Fruit fly (Drosophila melanogaster) whole organism, embryonic: ENCODE measurements around the gene Vha55.

Source experiments
- Abd-B ChIP-seq: fragments of 200-800 bp; sonication (Bioruptor generic); optimal IDR thresholded peaks from 2 replicates; lab custom pipeline; 2018; ENCODE audit warnings: missing biosample characterization, mild to moderate bottlenecking, missing genetic modification characterization, moderate library complexity
- Blimp-1 ChIP-seq: fragments of 200-800 bp; sonication (Bioruptor generic); optimal IDR thresholded peaks from 3 replicates; lab custom pipeline; 2018; ENCODE audit warnings: missing biosample characterization, missing genetic modification characterization, mild to moderate bottlenecking, moderate library complexity, missing genetic modification reagents
- Bteb2 ChIP-seq: fragments of 200-800 bp; sonication (Bioruptor generic); optimal IDR thresholded peaks from 2 replicates; lab custom pipeline; 2016; ENCODE audit warnings: missing biosample characterization, missing genetic modification characterization
- CG10147 ChIP-seq: fragments of 200-800 bp; sonication (Bioruptor generic); optimal IDR thresholded peaks from 2 replicates; lab custom pipeline; 2019; ENCODE audit warnings: missing biosample characterization, mild to moderate bottlenecking, missing genetic modification characterization, moderate library complexity
- CG10274 ChIP-seq: fragments of 200-800 bp; sonication (Bioruptor generic); optimal IDR thresholded peaks from 3 replicates; lab custom pipeline; 2017; ENCODE audit warnings: missing biosample characterization, mild to moderate bottlenecking, missing genetic modification characterization
- CG13424 ChIP-seq: fragments of 200-800 bp; sonication (Bioruptor generic); optimal IDR thresholded peaks from 2 replicates; lab custom pipeline; 2019; ENCODE audit warnings: missing biosample characterization, mild to moderate bottlenecking, missing genetic modification characterization, moderate library complexity
- CG13775 ChIP-seq: fragments of 200-800 bp; sonication (Bioruptor generic); optimal IDR thresholded peaks from 3 replicates; lab custom pipeline; 2017; ENCODE audit warnings: missing biosample characterization, mild to moderate bottlenecking, missing genetic modification characterization
- CG14014 ChIP-seq: fragments of 200-800 bp; sonication (Bioruptor generic); IDR thresholded peaks from 2 replicates; pipeline ENCODE4 v1.3.6; 2022; ENCODE audit warnings: missing biosample characterization, missing genetic modification characterization
- CG14050 ChIP-seq: fragments of 200-800 bp; sonication (Bioruptor generic); IDR thresholded peaks from 3 replicates; pipeline ENCODE4 v1.3.6; 2022; ENCODE audit warnings: missing biosample characterization, missing genetic modification characterization
- CG14860 ChIP-seq: fragments of 200-800 bp; sonication (Bioruptor generic); IDR thresholded peaks from 3 replicates; pipeline ENCODE4 v1.3.6; 2022; ENCODE audit warnings: missing biosample characterization, missing genetic modification characterization; ENCODE audit not compliant: partially characterized antibody
- CG15601 ChIP-seq: fragments of 200-800 bp; sonication (Bioruptor generic); optimal IDR thresholded peaks from 3 replicates; lab custom pipeline; 2019; ENCODE audit warnings: missing biosample characterization, mild to moderate bottlenecking, missing genetic modification characterization, moderate library complexity
- CG1602 ChIP-seq: fragments of 200-800 bp; sonication (Bioruptor generic); optimal IDR thresholded peaks from 3 replicates; lab custom pipeline; 2016; ENCODE audit warnings: missing biosample characterization, missing genetic modification characterization
- CG1792 ChIP-seq: fragments of 200-800 bp; sonication (Bioruptor generic); optimal IDR thresholded peaks from 2 replicates; lab custom pipeline; 2016; ENCODE audit warnings: missing biosample characterization, missing genetic modification characterization
- CG32767 ChIP-seq: fragments of 200-800 bp; sonication (Bioruptor generic); IDR thresholded peaks from 2 replicates; pipeline ENCODE4 v1.3.6; 2022; ENCODE audit warnings: missing biosample characterization, missing genetic modification characterization
- CG4360 ChIP-seq: fragments of 200-800 bp; sonication (Bioruptor generic); IDR thresholded peaks from 2 replicates; pipeline ENCODE4 v1.3.6; 2022; ENCODE audit warnings: missing biosample characterization, missing genetic modification characterization
- CG5245 ChIP-seq: fragments of 200-800 bp; sonication (Bioruptor generic); optimal IDR thresholded peaks from 3 replicates; lab custom pipeline; 2016; ENCODE audit warnings: missing biosample characterization, missing genetic modification characterization
- CG5953 ChIP-seq: fragments of 200-800 bp; sonication (Bioruptor generic); IDR thresholded peaks from 2 replicates; pipeline ENCODE4 v1.3.6; 2022; ENCODE audit warnings: missing biosample characterization, missing genetic modification characterization
- CG6689 ChIP-seq: fragments of 200-800 bp; sonication (Bioruptor generic); IDR thresholded peaks from 2 replicates; pipeline ENCODE4 v1.3.6; 2022; ENCODE audit warnings: missing biosample characterization, missing genetic modification characterization
- CG6765 ChIP-seq: fragments of 200-800 bp; sonication (Bioruptor generic); optimal IDR thresholded peaks from 3 replicates; lab custom pipeline; 2017; ENCODE audit warnings: missing biosample characterization, mild to moderate bottlenecking, missing genetic modification characterization
- CG8765 ChIP-seq: fragments of 200-800 bp; sonication (Bioruptor generic); IDR thresholded peaks from 2 replicates; pipeline ENCODE4 v1.3.6; 2022; ENCODE audit warnings: missing biosample characterization, missing genetic modification characterization
- CG9797 ChIP-seq: fragments of 200-800 bp; sonication (Bioruptor generic); optimal IDR thresholded peaks from 3 replicates; lab custom pipeline; 2018; ENCODE audit warnings: missing biosample characterization, mild to moderate bottlenecking, missing genetic modification characterization
- CTCF ChIP-seq: fragments of 200-800 bp; sonication (Bioruptor generic); optimal IDR thresholded peaks from 2 replicates; lab custom pipeline; 2017; ENCODE audit warnings: missing biosample characterization, mild to moderate bottlenecking, missing genetic modification characterization, moderate library complexity
- CrebB ChIP-seq: fragments of 200-800 bp; sonication (Bioruptor generic); optimal IDR thresholded peaks from 3 replicates; lab custom pipeline; 2018; ENCODE audit warnings: missing biosample characterization, mild to moderate bottlenecking, missing genetic modification characterization
- D ChIP-seq, 2 experiments: fragments of 200-800 bp in 1 of 2; fragments of >200 bp in 1 of 2; sonication (Bioruptor generic) in 1 of 2; optimal IDR thresholded peaks; 2 replicates in 1 of 2; 3 replicates in 1 of 2; lab custom pipeline; 2017; ENCODE audit warnings: mild to moderate bottlenecking in 1 of 2, missing biosample characterization in 1 of 2, missing genetic modification characterization in 1 of 2, missing genetic modification reagents in 1 of 2
- Dek ChIP-seq: fragments of 200-800 bp; sonication (Bioruptor generic); optimal IDR thresholded peaks from 3 replicates; lab custom pipeline; 2019; ENCODE audit warnings: missing biosample characterization, mild to moderate bottlenecking, missing genetic modification characterization, moderate library complexity
- E2f1 ChIP-seq: fragments of 200-800 bp; sonication (Bioruptor generic); IDR thresholded peaks from 2 replicates; pipeline ENCODE4 v1.3.6; 2022; ENCODE audit warnings: missing biosample characterization, missing genetic modification characterization
- ERR ChIP-seq: fragments of 200-800 bp; sonication (Bioruptor generic); optimal IDR thresholded peaks from 2 replicates; lab custom pipeline; 2016; ENCODE audit warnings: missing biosample characterization, missing genetic modification characterization
- Ets97D ChIP-seq: fragments of 200-800 bp; sonication (Bioruptor generic); optimal IDR thresholded peaks from 3 replicates; lab custom pipeline; 2016; ENCODE audit warnings: missing biosample characterization, missing genetic modification characterization
- HLH4C ChIP-seq: fragments of 200-800 bp; sonication (Bioruptor generic); IDR thresholded peaks from 3 replicates; pipeline ENCODE4 v1.3.6; 2022; ENCODE audit warnings: missing biosample characterization, missing genetic modification characterization; ENCODE audit not compliant: partially characterized antibody
- HmgZ ChIP-seq: fragments of 200-800 bp; sonication (Bioruptor generic); optimal IDR thresholded peaks from 2 replicates; lab custom pipeline; 2018; ENCODE audit warnings: missing biosample characterization, mild to moderate bottlenecking, missing genetic modification characterization
- Max ChIP-seq: fragments of 200-800 bp; sonication (Bioruptor generic); optimal IDR thresholded peaks from 2 replicates; lab custom pipeline; 2016; ENCODE audit warnings: missing biosample characterization, mild to moderate bottlenecking, missing genetic modification characterization
- Sin3A ChIP-seq: fragments of >200 bp; optimal IDR thresholded peaks from 2 replicates; lab custom pipeline; 2018
- Xbp1 ChIP-seq: fragments of 200-800 bp; sonication (Bioruptor generic); optimal IDR thresholded peaks from 3 replicates; lab custom pipeline; 2016; ENCODE audit warnings: missing biosample characterization, mild to moderate bottlenecking, missing genetic modification characterization
- aop ChIP-seq: fragments of 200-800 bp; sonication (Bioruptor generic); IDR thresholded peaks from 2 replicates; pipeline ENCODE4 v1.3.6; 2022; ENCODE audit warnings: missing biosample characterization, missing genetic modification characterization
- ash1 ChIP-seq: fragments of 200-800 bp; sonication (Bioruptor generic); optimal IDR thresholded peaks from 2 replicates; lab custom pipeline; 2018; ENCODE audit warnings: missing biosample characterization, mild to moderate bottlenecking, missing genetic modification characterization
- cato ChIP-seq: fragments of 200-800 bp; sonication (Bioruptor generic); optimal IDR thresholded peaks from 2 replicates; lab custom pipeline; 2016; ENCODE audit warnings: missing biosample characterization, missing genetic modification characterization, borderline replicate concordance
- ems ChIP-seq: fragments of 200-800 bp; sonication (Bioruptor generic); optimal IDR thresholded peaks from 3 replicates; lab custom pipeline; 2016; ENCODE audit warnings: missing biosample characterization, missing genetic modification characterization
- gce ChIP-seq: fragments of 200-800 bp; sonication (Bioruptor generic); IDR thresholded peaks from 3 replicates; pipeline ENCODE4 v1.3.6; 2022; ENCODE audit warnings: missing biosample characterization, missing genetic modification characterization
- ham ChIP-seq: fragments of 200-800 bp; sonication (Bioruptor generic); IDR thresholded peaks from 2 replicates; pipeline ENCODE4 v1.3.6; 2022; ENCODE audit warnings: missing biosample characterization, missing genetic modification characterization
- jigr1 ChIP-seq: fragments of 200-800 bp; sonication (Bioruptor generic); IDR thresholded peaks from 3 replicates; pipeline ENCODE4 v1.3.6; 2022; ENCODE audit warnings: missing biosample characterization, missing genetic modification characterization
- maf-S ChIP-seq: fragments of 200-800 bp; sonication (Bioruptor generic); optimal IDR thresholded peaks from 2 replicates; lab custom pipeline; 2016; ENCODE audit warnings: missing biosample characterization, missing genetic modification characterization
- nau ChIP-seq: fragments of 200-800 bp; sonication (Bioruptor generic); optimal IDR thresholded peaks from 3 replicates; lab custom pipeline; 2017; ENCODE audit warnings: missing biosample characterization, mild to moderate bottlenecking, missing genetic modification characterization, missing genetic modification reagents
- pb ChIP-seq: fragments of 200-800 bp; sonication (Bioruptor generic); optimal IDR thresholded peaks from 3 replicates; lab custom pipeline; 2016; ENCODE audit warnings: missing biosample characterization, missing genetic modification characterization
- pho ChIP-seq: fragments of 200-800 bp; sonication (Bioruptor generic); optimal IDR thresholded peaks from 2 replicates; lab custom pipeline; 2016; ENCODE audit warnings: missing biosample characterization, missing genetic modification characterization
- rib ChIP-seq: fragments of 200-800 bp; sonication (Bioruptor generic); IDR thresholded peaks from 2 replicates; pipeline ENCODE4 v1.3.6; 2022; ENCODE audit warnings: missing biosample characterization, missing genetic modification characterization
- shn ChIP-seq: fragments of 200-800 bp; sonication (Bioruptor generic); optimal IDR thresholded peaks from 3 replicates; lab custom pipeline; 2016; ENCODE audit warnings: missing biosample characterization, missing genetic modification characterization
- slou ChIP-seq: fragments of 200-800 bp; sonication (Bioruptor generic); optimal IDR thresholded peaks from 3 replicates; lab custom pipeline; 2016; ENCODE audit warnings: missing biosample characterization, missing genetic modification characterization
- stwl ChIP-seq: fragments of 200-800 bp; sonication (Bioruptor generic); optimal IDR thresholded peaks from 3 replicates; lab custom pipeline; 2018; ENCODE audit warnings: missing biosample characterization, mild to moderate bottlenecking, missing genetic modification characterization, moderate library complexity
- tgo ChIP-seq: fragments of 200-800 bp; sonication (Bioruptor generic); IDR thresholded peaks from 3 replicates; pipeline ENCODE4 v1.3.6; 2022; ENCODE audit warnings: missing biosample characterization, missing genetic modification characterization
- tll ChIP-seq, 2 experiments: fragments of 200-800 bp in 1 of 2; fragments of >200 bp in 1 of 2; sonication (Bioruptor generic) in 1 of 2; optimal IDR thresholded peaks; 2 replicates each; lab custom pipeline; 2017 to 2019; ENCODE audit warnings: missing biosample characterization in 2 of 2, missing genetic modification characterization in 2 of 2, mild to moderate bottlenecking in 1 of 2, moderate library complexity in 1 of 2
- zen ChIP-seq: fragments of 200-800 bp; sonication (Bioruptor generic); optimal IDR thresholded peaks from 3 replicates; lab custom pipeline; 2018; ENCODE audit warnings: missing biosample characterization, mild to moderate bottlenecking, missing genetic modification characterization, moderate library complexity
- zf30C ChIP-seq: fragments of 200-800 bp; sonication (Bioruptor generic); optimal IDR thresholded peaks from 3 replicates; lab custom pipeline; 2018; ENCODE audit warnings: missing biosample characterization, mild to moderate bottlenecking, missing genetic modification characterization

Gene Vha55

dm6 chr3R:12627691-12628148, at the start of gene Vha55, which contains the start of gene Snx3 (continued):
- peak; percentile 64 for TF ChIP-seq slou (GFP tag; lab: Kevin White, UChicago)
- peak; percentile 97 for TF ChIP-seq Ets97D
- TF ChIP-seq CG10274, result no peak
- TF ChIP-seq CG6765 (GFP tag; lab: Kevin White, UChicago), result peak; percentile 37
- TF ChIP-seq Bteb2, result peak; percentile 85
- TF ChIP-seq CG14014 (GFP tag; lab: Robert Waterston, UW), result no peak
- peak; percentile 74 for TF ChIP-seq CG5245
- peak; percentile 58 for TF ChIP-seq zen
- TF ChIP-seq Dek (tag; lab: Kevin White, UChicago), result peak; percentile 74
- no peak for TF ChIP-seq aop
- TF ChIP-seq CG15601, result peak; percentile 80
- peak; percentile 95 for TF ChIP-seq CG9797
- peak; percentile 63 for TF ChIP-seq Abd-B (GFP tag; lab: Kevin White, UChicago)
- no peak for TF ChIP-seq CG14860 (GFP tag; lab: Robert Waterston, UW)
- TF ChIP-seq pho, result peak; percentile 85
- TF ChIP-seq nau (GFP tag; lab: Kevin White, UChicago), result no peak
- TF ChIP-seq CG4360, result no peak
- TF ChIP-seq CG10147, result no peak
- TF ChIP-seq pb (GFP tag; lab: Kevin White, UChicago), result peak; percentile 73
- no peak for TF ChIP-seq CG5953 (GFP tag; lab: Robert Waterston, UW)
- no peak for TF ChIP-seq CG14050 (GFP tag; lab: Robert Waterston, UW)
- peak; percentile 60 for TF ChIP-seq cato (GFP tag; lab: Kevin White, UChicago)
- TF ChIP-seq ERR, result peak; percentile 92
- TF ChIP-seq CG13424 (tag; lab: Kevin White, UChicago), result peak; percentile 39
- TF ChIP-seq ems (GFP tag; lab: Kevin White, UChicago), result peak; percentile 66
- TF ChIP-seq CG1792, result peak; percentile 0
- peak in 1 of 2 experiments; percentile 46 for TF ChIP-seq tll (GFP tag; optimal IDR thresholded peaks at IDR 0.05; lab: Kevin White, UChicago)
- peak; percentile 92 for TF ChIP-seq Sin3A
- TF ChIP-seq stwl, result peak; percentile 99
- TF ChIP-seq CG32767, result no peak
- TF ChIP-seq maf-S, result peak; percentile 70
- TF ChIP-seq CrebB (tag; lab: Kevin White, UChicago), result peak; percentile 89
- TF ChIP-seq jigr1 (GFP tag; lab: Robert Waterston, UW), result no peak
- peak; percentile 35 for TF ChIP-seq CG13775 (GFP tag; lab: Kevin White, UChicago)
- TF ChIP-seq rib, result no peak
- TF ChIP-seq Max (GFP tag; lab: Kevin White, UChicago), result peak; percentile 70
- no peak for TF ChIP-seq CG6689
- TF ChIP-seq HmgZ (tag; lab: Kevin White, UChicago), result peak; percentile 91
- no peak for TF ChIP-seq zf30C
- peak; percentile 59 for TF ChIP-seq Blimp-1
- peak; percentile 65 for TF ChIP-seq CTCF
- no peak for TF ChIP-seq HLH4C (GFP tag; lab: Robert Waterston, UW)
- TF ChIP-seq CG8765 (GFP tag; lab: Robert Waterston, UW), result no peak
- TF ChIP-seq Xbp1, result peak; percentile 89
- TF ChIP-seq tgo, result no peak
- TF ChIP-seq shn, result peak; percentile 84
- no peak for TF ChIP-seq D (optimal IDR thresholded peaks at IDR 0.05; lab: Kevin White, UChicago)
- TF ChIP-seq D (GFP tag; optimal IDR thresholded peaks at IDR 0.05; lab: Kevin White, UChicago), result no peak
- no peak for TF ChIP-seq gce (GFP tag; lab: Robert Waterston, UW)
- peak; percentile 82 for TF ChIP-seq ash1 (GFP tag; lab: Kevin White, UChicago)
- TF ChIP-seq E2f1 (GFP tag; lab: Robert Waterston, UW), result no peak
- peak; percentile 60 for TF ChIP-seq CG1602 (GFP tag; lab: Kevin White, UChicago)
- no peak for TF ChIP-seq ham (GFP tag; lab: Robert Waterston, UW)
